Fruit fly (Drosophila melanogaster): ENCODE results near the gene Cdc16.

Gene Cdc16

DNA sequence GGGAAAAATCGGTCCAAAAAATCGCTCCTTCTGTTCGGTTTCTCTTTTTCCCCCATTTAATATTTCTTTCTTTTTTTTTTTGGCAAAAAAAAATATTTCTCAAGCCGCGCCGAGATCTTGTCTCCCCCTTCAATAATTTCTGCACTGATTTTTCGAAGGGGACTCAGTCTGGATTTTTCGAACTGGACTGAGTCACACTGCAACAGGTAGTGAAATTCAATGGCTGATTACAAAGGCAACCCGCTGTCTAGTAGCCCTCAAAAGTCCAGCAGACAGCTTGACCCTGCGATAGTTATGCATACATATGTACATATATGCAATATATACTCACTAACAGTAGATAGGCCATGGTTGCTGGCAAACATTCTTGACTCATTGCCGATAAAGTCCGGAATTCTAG is 39.2 kb downstream of the Cdc16 start:
- TF ChIP-seq psq (GFP tag; optimal IDR thresholded peaks at IDR 0.05) (no peak), pan (optimal IDR thresholded peaks at IDR 0.05) (no peak), Vsx2 (GFP tag; optimal IDR thresholded peaks at IDR 0.05; ENCODE audit: partially characterized antibody) (no peak), Rel (GFP tag; optimal IDR thresholded peaks at IDR 0.05) (no peak), Rel (tag; optimal IDR thresholded peaks at IDR 0.05) (no peak)

DNA sequence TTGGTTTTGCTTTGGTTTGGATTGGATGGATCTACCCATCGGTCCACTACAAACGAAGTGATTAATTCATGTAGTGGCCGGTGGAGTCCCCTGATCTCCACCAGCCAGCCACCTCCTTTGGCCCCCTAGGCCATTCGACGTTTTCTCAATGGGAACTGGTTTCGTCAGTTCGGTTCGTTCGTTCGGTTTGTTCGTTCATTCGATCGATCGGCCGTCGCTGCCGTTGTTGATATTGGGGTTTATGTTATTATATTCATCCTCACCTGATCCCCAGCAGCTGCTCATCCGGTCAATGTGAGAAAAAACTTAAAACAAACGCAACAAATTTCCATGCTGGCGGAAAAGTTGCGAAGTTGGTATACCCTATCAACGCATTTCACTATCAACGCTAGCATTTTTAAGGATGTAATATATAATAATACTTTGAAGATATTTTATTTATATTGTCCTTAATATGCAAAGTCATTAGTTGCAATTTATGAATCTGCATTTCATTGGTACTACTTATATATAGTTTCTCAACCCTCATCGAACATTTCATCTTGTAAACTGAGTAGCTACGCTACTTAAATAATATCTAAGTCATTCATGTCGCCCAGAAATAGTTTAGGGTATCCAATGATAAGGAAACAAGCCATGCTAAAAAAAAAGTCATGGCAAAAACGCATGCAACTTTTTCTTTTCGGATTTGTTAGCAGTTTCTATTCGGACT is 42.8 kb downstream of the Cdc16 start:
- TF ChIP-seq GATAd (GFP tag; optimal IDR thresholded peaks at IDR 0.05) (no peak), Sp1 (GFP tag; optimal IDR thresholded peaks at IDR 0.05) (no peak), dsf (GFP tag; optimal IDR thresholded peaks at IDR 0.05; ENCODE audit: borderline replicate concordance) (no peak), lola (GFP tag; optimal IDR thresholded peaks at IDR 0.05) (no peak), Vsx2 (GFP tag; optimal IDR thresholded peaks at IDR 0.05; ENCODE audit: partially characterized antibody) (peak; percentile 12), Rel (GFP tag; optimal IDR thresholded peaks at IDR 0.05) (no peak), Rel (tag; optimal IDR thresholded peaks at IDR 0.05) (peak; percentile 48), dl (GFP tag; optimal IDR thresholded peaks at IDR 0.05; ENCODE audit: insufficient read depth in 1 of 2, partially characterized antibody in 2 of 2) (no peak)

DNA sequence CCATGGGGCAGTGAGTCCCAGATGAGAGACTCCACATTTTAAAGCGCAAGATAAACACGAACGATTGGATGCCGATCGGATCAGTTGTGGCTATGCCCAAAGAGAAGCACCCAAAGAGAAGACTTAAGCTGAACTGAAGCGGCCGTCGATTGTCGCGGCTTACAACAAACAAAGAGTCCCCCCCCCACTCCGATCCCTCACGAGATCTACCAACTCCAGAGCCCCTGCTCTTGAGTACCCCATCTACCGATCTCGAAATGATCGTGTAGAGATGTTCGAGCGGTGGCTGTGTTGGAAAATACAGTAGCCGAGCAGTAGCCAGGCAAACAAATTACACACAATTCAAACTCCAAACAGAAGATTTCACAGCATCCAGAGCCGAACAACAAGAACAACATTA is 44.7 kb downstream of the Cdc16 start:
- TF ChIP-seq OdsH (GFP tag; optimal IDR thresholded peaks at IDR 0.05) (no peak), woc (GFP tag; optimal IDR thresholded peaks at IDR 0.05) (no peak), jim (GFP tag; optimal IDR thresholded peaks at IDR 0.05) (no peak), CG32264 (GFP tag; optimal IDR thresholded peaks at IDR 0.05) (no peak), dl (GFP tag; optimal IDR thresholded peaks at IDR 0.05; ENCODE audit: insufficient read depth in 1 of 2, partially characterized antibody in 2 of 2) (no peak), HLH106 (tag; optimal IDR thresholded peaks at IDR 0.05) (no peak), h (GFP tag; optimal IDR thresholded peaks at IDR 0.05) (no peak), N (GFP tag; optimal IDR thresholded peaks at IDR 0.05) (no peak), brk (GFP tag; optimal IDR thresholded peaks at IDR 0.05) (no peak), usp (GFP tag; optimal IDR thresholded peaks at IDR 0.05) (no peak), dsf (GFP tag; optimal IDR thresholded peaks at IDR 0.05; ENCODE audit: borderline replicate concordance) (no peak)

DNA sequence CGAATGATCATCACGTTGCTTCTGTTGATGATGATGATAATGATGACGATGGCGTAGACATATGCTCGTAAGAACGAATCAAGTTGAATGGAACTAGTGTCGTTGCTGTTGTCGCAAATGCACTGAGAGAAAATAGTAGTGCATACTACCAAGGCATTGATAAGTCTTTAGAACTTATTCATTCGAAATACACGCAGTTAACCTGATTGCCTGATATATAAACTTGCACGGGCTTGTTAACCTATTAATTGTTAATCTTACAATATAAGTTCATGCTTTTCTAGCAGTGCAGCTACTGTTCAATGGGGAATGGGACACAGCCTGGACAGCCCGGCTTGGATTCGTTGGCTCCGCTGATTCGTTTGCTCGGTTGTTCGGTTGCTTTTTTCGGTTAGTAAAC is 45.3 kb downstream of the Cdc16 start:
- no peak for TF ChIP-seq tai (GFP tag; optimal IDR thresholded peaks at IDR 0.05)
- peak in 1 of 2 experiments; percentile 63 for TF ChIP-seq foxo (GFP tag; optimal IDR thresholded peaks at IDR 0.05)
- peak; percentile 19 for TF ChIP-seq Sp1 (GFP tag; optimal IDR thresholded peaks at IDR 0.05)
- TF ChIP-seq HLH106 (tag; optimal IDR thresholded peaks at IDR 0.05): peak; percentile 23
- peak; percentile 33 for TF ChIP-seq psq (GFP tag; optimal IDR thresholded peaks at IDR 0.05)
- TF ChIP-seq Hr78 (GFP tag; optimal IDR thresholded peaks at IDR 0.05): no peak
- TF ChIP-seq h (GFP tag; optimal IDR thresholded peaks at IDR 0.05): peak; percentile 65
- peak; percentile 32 for TF ChIP-seq br (GFP tag; optimal IDR thresholded peaks at IDR 0.05)
- peak; percentile 43 for TF ChIP-seq woc (GFP tag; optimal IDR thresholded peaks at IDR 0.05)
- peak; percentile 21 for TF ChIP-seq dmrt93B (GFP tag; optimal IDR thresholded peaks at IDR 0.05)
- TF ChIP-seq sv (GFP tag; optimal IDR thresholded peaks at IDR 0.05): peak; percentile 87
- TF ChIP-seq Myc (optimal IDR thresholded peaks at IDR 0.05): no peak
- TF ChIP-seq jim (GFP tag; optimal IDR thresholded peaks at IDR 0.05): no peak
- TF ChIP-seq ey (GFP tag; optimal IDR thresholded peaks at IDR 0.05): peak; percentile 52
- TF ChIP-seq brk (GFP tag; optimal IDR thresholded peaks at IDR 0.05): no peak
- TF ChIP-seq CG9705 (GFP tag; optimal IDR thresholded peaks at IDR 0.05): no peak
- peak; percentile 42 for TF ChIP-seq OdsH (GFP tag; optimal IDR thresholded peaks at IDR 0.05)
- TF ChIP-seq fru (GFP tag; optimal IDR thresholded peaks at IDR 0.05): peak; percentile 70
- peak; percentile 60 for TF ChIP-seq rgr (GFP tag; optimal IDR thresholded peaks at IDR 0.05)
- TF ChIP-seq Hnf4 (GFP tag; optimal IDR thresholded peaks at IDR 0.05): peak; percentile 36

DNA sequence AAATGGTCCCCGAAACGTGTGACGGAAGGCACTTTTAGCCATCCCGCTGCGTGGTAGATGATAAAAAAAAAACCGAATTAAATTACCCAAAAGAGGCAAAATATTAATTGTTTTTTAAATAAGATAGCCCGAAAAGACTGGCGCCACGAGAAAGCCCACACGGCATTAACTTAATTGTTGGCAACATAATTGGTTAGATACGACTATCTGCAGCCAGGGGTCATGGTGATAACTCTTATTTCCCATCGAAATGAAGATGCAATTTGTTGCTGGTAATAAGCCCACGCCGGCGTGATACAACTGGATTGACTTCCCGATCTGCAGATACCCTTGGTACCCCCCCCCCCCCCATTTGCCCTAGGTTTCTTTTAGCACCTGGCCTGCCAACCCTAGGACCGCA is 46.7 kb downstream of the Cdc16 start:
- no peak for TF ChIP-seq Dif (GFP tag; optimal IDR thresholded peaks at IDR 0.05; ENCODE audit: partially characterized antibody)
- TF ChIP-seq HLH106 (tag; optimal IDR thresholded peaks at IDR 0.05): no peak
- TF ChIP-seq Dfd (GFP tag; optimal IDR thresholded peaks at IDR 0.05): peak; percentile 84
- no peak for TF ChIP-seq Myc (optimal IDR thresholded peaks at IDR 0.05)
